Worm (Caenorhabditis elegans): ENCODE data around the gene fbxb-54.
"Not testable (repeated sequence)": the region's sequence is repeated elsewhere in the genome, so short reads cannot be mapped to it uniquely, and the experiment has no call there.

The fbxb-54 gene

DNA sequence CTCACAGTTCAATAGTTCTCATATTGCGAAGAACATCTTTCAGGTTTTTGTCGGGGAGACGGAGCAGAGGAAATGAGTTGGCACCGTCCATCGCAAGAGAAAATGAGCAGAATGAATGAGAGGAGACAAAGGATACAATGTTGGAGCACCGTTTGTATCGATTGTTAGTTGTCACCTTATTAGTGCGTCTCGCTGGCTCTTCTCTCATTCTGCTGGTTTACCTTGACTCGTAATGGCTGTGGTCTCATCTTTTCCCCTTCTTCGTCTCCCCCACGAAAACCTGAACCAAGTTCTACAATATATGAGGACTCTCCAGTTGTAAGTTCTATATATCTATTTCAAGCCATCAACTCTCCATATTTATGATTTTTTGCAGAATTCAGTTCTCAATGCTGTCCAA lies at the start of gene fbxb-54, which contains the start of gene fbxb-50:
fbxb-54 (minus strand) TSS at position 101 of the 400 bp plus-strand sequence.
fbxb-50 (plus strand) TSS at position 227 of the 400 bp plus-strand sequence.
- not testable (repeated sequence) for TF ChIP-seq unc-62 (GFP tag; optimal IDR thresholded peaks at IDR 0.05)

DNA sequence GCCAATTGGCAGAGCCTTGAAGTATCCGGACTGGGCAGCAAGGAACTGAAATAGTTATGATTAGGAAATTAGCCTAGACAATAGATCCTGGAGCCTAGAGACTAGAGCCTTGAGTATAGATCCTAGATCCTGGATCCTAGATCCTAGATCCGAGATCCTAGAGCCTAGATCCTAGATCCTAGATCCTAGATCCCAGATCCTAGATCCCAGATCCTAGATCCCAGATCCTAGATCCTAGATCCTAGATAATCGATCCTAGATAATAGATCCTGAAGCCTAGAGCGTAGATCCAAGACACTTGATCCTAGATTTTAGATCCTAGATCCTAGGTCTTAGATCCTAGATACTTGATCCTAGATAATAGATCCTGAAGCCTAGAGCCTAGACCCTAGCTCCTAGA lies 48.9 kb upstream of the fbxb-54 start:
- TF ChIP-seq unc-62 (GFP tag; optimal IDR thresholded peaks at IDR 0.05), result no peak

DNA sequence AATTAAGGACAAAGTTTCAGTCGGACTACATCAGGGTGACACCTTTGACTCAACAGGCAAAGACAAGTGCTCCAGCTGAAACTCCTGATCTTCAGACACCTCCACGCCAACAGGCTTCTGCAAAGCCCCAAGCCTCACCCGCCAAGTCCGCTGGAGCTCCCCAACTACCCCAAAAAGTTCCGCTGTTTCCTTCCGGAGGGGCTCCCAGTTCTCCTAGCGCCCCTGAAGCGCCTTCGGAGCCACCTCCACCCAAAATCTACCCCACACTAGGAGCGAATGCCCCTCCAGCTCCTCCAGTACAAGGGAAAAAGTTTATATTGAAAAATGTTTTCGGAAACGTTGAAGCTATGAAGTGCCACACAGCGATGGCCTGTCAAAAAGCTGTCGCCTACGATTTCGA lies 46.9 kb upstream of the fbxb-54 start:
- no peak for TF ChIP-seq unc-62 (GFP tag; optimal IDR thresholded peaks at IDR 0.05)

DNA sequence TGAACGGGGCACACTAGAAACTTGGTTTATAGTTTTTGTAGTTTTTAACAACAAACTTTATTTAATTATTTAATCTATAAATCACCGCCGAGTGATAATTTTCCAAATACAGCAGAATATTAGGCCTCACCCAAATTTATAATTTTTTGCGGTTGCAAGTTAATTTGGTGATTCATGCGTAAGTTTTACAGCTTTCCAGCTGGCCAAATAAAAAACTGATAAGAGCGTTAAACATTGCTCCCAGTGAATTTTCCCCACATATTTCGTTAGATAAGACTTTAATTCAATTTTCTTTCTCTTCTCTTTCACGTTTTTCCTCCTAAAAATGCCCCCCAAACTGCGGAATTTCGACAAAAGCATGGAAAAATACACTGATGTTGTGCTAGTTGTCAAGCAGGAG lies 45.4 kb upstream of the fbxb-54 start, which contains the start of gene bath-47:
bath-47 (plus strand) TSS at position 305 of the 400 bp plus-strand sequence.
- no peak for TF ChIP-seq unc-62 (GFP tag; optimal IDR thresholded peaks at IDR 0.05)

DNA sequence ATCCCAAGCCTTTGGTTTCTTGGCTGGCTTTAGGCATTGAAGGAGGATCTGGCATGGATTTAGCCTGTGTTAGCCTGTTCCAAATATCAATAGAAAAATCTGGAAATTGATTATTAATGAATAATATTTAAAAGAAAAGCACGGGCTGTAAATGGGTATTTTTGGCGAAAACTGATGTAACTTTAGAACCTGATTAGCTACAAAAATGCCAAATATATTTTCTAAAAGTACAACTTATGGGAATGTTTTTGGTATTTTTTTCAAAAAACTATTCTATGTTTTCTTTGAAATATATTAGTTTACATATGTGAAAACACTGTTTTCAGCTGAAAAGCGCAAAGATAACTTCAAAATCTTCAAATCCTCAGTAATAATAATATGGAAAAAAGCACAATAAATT lies 44.5 kb upstream of the fbxb-54 start, which contains the start of gene bath-26:
bath-26 (minus strand) TSS at position 101 of the 400 bp plus-strand sequence.
- no peak for TF ChIP-seq unc-62 (GFP tag; optimal IDR thresholded peaks at IDR 0.05)

DNA sequence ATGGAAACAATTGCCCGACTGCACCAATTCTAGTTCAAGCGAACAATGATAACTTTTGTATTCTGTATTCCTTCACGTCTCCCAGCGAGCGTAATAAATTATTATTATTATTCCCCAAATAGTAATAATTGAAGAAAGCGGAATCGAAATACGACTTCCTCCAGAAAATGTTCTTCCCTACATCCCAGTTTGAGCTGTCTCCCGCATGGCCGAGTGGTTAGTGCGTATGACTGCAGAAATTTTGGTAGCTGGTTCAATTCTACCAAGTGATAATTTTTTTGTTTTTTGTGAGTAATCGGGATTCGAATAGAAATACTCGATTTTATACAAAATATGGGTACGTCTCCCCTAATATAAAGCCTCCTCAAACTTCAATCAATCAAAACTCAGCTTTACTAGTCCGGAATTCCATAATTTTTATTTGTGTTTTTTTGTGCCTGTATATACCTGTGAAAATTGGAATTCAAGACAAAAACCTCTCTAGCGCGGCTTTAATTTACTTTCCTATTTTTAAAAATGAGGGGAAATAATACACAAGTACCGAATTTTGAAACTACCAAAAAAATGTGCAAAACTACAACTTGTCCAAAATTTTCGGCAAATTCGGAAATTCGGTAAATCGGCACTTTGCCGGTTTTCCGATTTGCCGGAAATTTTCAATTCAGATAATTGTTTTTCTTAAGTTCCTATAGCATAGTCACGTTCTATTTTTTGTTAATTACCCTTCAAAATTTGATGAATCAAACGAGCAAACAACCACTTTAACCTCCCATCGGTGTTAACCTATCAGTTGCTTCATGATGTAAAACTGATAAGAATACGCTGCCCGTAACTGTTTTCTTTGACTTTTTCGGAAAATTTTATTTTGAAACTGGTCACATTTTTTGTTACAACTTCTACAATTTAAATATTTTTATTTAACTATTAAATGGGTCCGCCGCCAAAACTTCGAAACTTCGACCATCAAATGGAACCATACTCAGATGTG lies 41.3 kb upstream of the fbxb-54 start, which contains the start of gene bath-46:
bath-46 (plus strand) TSS at position 806 of the 988 bp plus-strand sequence.
- no peak for TF ChIP-seq unc-62 (GFP tag; optimal IDR thresholded peaks at IDR 0.05)

DNA sequence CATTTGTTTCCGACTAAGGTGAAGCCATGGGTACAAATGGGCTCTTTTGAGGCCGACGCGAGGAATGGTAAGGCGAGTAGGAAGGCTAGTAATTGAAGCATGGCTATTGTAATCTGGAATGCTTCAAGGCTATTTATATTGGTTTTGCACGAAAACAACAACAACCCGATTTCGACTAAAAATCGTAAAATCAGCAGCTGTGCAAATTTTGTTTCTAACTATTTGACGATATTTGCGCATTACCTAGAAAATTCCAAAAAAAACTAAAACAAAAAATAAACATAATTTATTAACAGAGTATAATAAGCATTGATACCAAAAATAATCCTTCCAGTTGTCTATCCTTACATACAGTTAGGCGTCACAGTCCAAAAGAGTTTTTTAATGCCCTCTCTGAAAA lies 39.0 kb upstream of the fbxb-54 start, which contains the start of gene clec-20:
clec-20 (minus strand) TSS at position 101 of the 400 bp plus-strand sequence.
- no peak for TF ChIP-seq unc-62 (GFP tag; optimal IDR thresholded peaks at IDR 0.05)

DNA sequence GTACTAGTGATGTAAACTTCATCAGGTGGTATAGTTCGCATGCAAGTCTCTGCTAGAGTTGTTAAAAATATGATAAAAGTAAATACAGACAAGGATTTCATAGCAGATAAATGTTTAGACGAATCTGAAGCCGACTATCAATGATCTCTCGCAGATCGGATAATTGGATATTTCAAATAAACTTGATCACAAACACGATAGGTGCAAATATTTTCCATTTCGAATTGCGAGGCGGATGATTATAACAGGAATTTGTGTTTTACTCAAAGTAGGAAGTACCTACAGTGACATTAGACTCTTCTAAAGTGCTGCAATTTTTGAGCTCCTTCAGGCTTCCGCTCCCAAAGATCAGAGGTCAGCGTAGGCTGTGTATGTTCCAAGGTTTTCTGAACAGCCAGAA lies 33.7 kb upstream of the fbxb-54 start, which contains the start of gene T07H3.7:
T07H3.7 (minus strand) TSS at position 101 of the 400 bp plus-strand sequence.
- no peak for TF ChIP-seq unc-62 (GFP tag; optimal IDR thresholded peaks at IDR 0.05)

DNA sequence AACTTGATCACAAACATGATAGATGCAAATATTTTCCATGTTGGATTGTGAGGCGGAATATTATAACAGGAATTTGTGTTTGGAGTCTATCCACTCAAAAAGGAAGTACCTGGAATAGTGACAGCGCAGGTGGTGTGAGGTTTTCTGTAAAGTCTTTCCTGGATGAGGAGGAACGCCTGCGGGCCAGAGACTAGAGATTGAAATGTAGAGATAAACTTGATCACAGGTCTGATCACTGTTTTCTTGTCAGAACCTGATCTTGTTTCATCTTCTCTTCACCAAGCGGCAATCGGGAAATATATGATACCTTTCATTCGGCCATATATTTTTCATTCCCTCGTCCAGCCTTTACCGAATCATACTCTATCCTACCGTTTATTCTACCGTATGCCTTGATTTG lies 30.2 kb upstream of the fbxb-54 start, which contains the start of gene T07H3.8:
T07H3.8 (plus strand) TSS at position 301 of the 400 bp plus-strand sequence.
- no peak for TF ChIP-seq unc-62 (GFP tag; optimal IDR thresholded peaks at IDR 0.05)

DNA sequence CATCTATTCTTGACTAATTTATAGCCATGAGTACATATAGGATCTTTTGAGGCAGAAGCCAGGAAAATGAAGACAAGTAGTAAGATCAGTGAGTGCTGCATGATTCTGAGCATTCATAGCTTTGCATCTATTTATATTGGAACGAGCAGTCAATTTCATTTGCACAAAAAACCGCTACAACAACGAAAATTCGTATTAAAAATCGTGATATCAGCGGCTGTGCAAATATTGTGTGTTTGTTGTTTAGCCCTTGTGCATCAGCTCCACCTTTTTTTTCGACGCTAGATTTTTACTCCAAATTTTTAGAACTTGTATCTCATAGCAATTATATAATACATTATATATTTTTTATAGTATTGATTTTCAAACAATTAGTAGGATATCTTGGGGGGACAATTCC lies 28.0 kb upstream of the fbxb-54 start, which contains the start of gene clec-21:
clec-21 (minus strand) TSS at position 101 of the 400 bp plus-strand sequence.
- TF ChIP-seq unc-62 (GFP tag; optimal IDR thresholded peaks at IDR 0.05), result no peak

DNA sequence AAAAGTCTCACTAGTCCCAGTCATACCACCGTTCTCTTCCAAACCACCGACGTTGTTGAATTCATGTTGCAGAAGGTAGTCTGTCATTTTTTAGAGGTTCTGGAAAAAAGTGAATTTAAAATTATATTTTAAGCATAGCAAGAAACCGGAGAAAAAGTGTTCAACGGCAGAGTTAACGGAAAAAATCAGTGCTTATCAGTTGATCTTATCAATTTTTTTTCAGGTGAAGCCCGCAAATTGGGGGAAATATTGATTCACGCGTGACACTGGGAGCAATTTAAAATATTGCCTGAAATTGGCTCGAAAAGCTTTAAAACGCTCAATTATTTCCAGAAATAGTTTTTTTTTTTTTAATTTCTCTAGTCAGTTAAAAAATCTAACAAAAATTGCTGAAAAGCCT lies 23.8 kb upstream of the fbxb-54 start, which contains the start of gene math-38:
math-38 (minus strand) TSS at position 101 of the 400 bp plus-strand sequence.
- TF ChIP-seq unc-62 (GFP tag; optimal IDR thresholded peaks at IDR 0.05), result no peak

DNA sequence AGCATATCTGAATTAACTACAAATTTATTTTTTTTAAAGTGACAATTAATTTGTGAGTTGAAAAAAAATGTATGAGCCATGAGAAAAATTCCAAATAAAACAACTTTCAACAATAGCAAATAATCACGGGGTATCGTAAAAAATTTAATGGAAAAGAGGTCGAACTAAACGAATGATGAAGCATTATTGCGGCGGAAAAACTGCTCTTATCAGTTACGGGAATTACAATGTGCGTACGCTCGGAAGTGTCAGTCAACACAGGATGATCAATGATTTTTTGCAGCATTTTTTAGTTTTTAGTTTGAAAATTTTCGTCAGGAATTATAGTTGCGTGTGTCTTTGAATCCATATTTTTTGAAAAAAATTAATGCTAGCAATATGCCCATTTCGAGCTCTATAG lies 20.7 kb upstream of the fbxb-54 start:
- no peak for TF ChIP-seq unc-62 (GFP tag; optimal IDR thresholded peaks at IDR 0.05)

DNA sequence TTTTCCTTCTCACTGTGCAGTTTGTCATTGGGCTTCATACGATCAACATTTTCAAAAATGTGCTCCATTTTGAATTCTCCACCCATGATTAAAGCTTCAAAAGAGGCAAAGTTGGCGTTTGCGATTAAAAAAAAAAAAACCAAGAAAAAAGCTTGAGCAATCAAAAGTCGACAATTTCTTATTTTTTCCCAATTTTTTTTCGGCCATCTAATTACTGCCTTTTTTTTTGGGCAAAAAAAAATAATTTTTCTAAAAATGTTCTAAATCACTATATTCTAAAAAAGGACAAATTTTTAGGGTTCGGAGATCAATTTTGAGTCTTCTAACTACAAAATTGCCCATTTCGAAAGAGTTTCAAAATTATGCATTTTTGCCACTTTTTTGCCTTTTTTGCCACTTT lies 19.9 kb upstream of the fbxb-54 start, which contains the start of gene K05F6.10:
K05F6.10 (minus strand) TSS at position 101 of the 400 bp plus-strand sequence.
- no peak for TF ChIP-seq unc-62 (GFP tag; optimal IDR thresholded peaks at IDR 0.05)

ce11 chrII:1571032-1571431 lies 14.9 kb upstream of the fbxb-54 start, which contains the start of gene fbxb-46:
Gene fbxb-46 (minus strand): TSS chrII:1571132.
- TF ChIP-seq unc-62 (GFP tag; optimal IDR thresholded peaks at IDR 0.05), result no peak

DNA sequence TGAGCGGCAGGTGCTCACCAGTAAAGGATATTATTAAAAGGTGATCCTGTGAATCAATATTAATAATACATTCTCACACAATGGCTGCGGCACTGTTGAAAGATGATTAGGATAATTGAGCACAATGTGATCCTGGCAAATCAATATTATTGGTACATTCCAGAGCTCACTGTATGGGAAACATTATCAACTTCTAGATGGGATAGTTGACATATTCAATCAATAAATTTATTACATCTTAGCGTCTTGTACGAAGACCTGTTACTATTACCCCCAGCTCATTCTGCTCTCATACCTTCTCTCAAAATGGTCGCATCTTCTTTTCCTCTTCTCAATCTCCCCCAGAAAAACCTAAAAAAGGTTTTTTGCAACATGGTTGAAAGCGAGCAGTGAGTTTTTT lies 12.1 kb upstream of the fbxb-54 start, which contains the start of gene fbxb-49:
fbxb-49 (plus strand) TSS at position 301 of the 400 bp plus-strand sequence.
- TF ChIP-seq unc-62 (GFP tag; optimal IDR thresholded peaks at IDR 0.05), result no peak

- no peak for TF ChIP-seq unc-62 (GFP tag; optimal IDR thresholded peaks at IDR 0.05)
Observed at ce11 chrII:1567646-1568045, 11.5 kb upstream of the fbxb-54 start, which contains the start of gene K05F6.8. Gene K05F6.8 (minus strand): TSS chrII:1567746.
